Worm (Caenorhabditis elegans) whole organism, young adult: ENCODE results near the gene uncp-18.
A peak's percentile ranks its signal among the peaks of the same experiment; 100 is the strongest.

Experiments
- C06A6.2 ChIP-seq: fragments of 200-800 bp; sonication (Bioruptor generic); conservative IDR thresholded peaks from 2 replicates; pipeline ENCODE4 v1.3.6; 2022; ENCODE audit warnings: missing genetic modification characterization, missing compliant biosample characterization
- C17E4.6 ChIP-seq: fragments of 200-800 bp; sonication (Bioruptor generic); IDR thresholded peaks from 2 replicates; pipeline ENCODE4 v1.3.6; 2022; ENCODE audit warnings: missing genetic modification reagents, missing genetic modification characterization, missing compliant biosample characterization
- D2030.7 ChIP-seq: fragments of 200-800 bp; sonication (Bioruptor generic); IDR thresholded peaks from 2 replicates; pipeline ENCODE4 v1.3.6; 2022; ENCODE audit warnings: missing genetic modification reagents, missing genetic modification characterization, missing compliant biosample characterization
- F10E7.11 ChIP-seq: sonication (generic microtip); optimal IDR thresholded peaks from 2 replicates; lab custom pipeline; 2017; ENCODE audit warnings: mild to moderate bottlenecking, missing genetic modification characterization, moderate library complexity, missing compliant biosample characterization
- F22D6.2 ChIP-seq: sonication (generic microtip); optimal IDR thresholded peaks from 2 replicates; lab custom pipeline; 2016; ENCODE audit warnings: mild to moderate bottlenecking, missing genetic modification characterization, missing compliant biosample characterization
- F39B2.1 ChIP-seq: fragments of 200-800 bp; sonication (Bioruptor generic); IDR thresholded peaks from 2 replicates; pipeline ENCODE4 v1.3.6; 2022; ENCODE audit warnings: missing genetic modification reagents, missing genetic modification characterization, missing compliant biosample characterization
- F49E8.2 ChIP-seq: sonication (generic microtip); optimal IDR thresholded peaks from 3 replicates; lab custom pipeline; 2017; ENCODE audit warnings: missing genetic modification characterization, mild to moderate bottlenecking, missing compliant biosample characterization, antibody characterized with exemption, moderate library complexity; ENCODE audit not compliant: insufficient read depth
- F55B11.4 ChIP-seq: sonication (generic microtip); optimal IDR thresholded peaks from 2 replicates; lab custom pipeline; 2016; ENCODE audit warnings: missing compliant biosample characterization, missing genetic modification characterization, borderline replicate concordance; ENCODE audit not compliant: insufficient read depth
- T26A5.8 ChIP-seq: sonication (generic microtip); optimal IDR thresholded peaks from 2 replicates; lab custom pipeline; 2016; ENCODE audit warnings: missing genetic modification characterization, missing compliant biosample characterization
- akir-1 ChIP-seq: fragments of 200-800 bp; sonication (Bioruptor generic); optimal IDR thresholded peaks from 2 replicates; lab custom pipeline; 2018; ENCODE audit warnings: mild to moderate bottlenecking, missing genetic modification characterization, moderate library complexity, missing compliant biosample characterization
- ama-1 ChIP-seq, 3 experiments: fragments of 150-350 bp in 1 of 3; sonication (generic microtip) in 2 of 3; optimal IDR thresholded peaks; 2 replicates each; lab custom pipeline; 2014 to 2018; ENCODE audit warnings: missing biosample characterization in 2 of 3, missing genetic modification characterization in 2 of 3, missing genetic modification reagents in 2 of 3
- aptf-2 ChIP-seq: fragments of 200-800 bp; sonication (Bioruptor generic); conservative IDR thresholded peaks from 2 replicates; pipeline ENCODE4 v1.3.6; 2022; ENCODE audit warnings: missing genetic modification reagents, missing genetic modification characterization, missing compliant biosample characterization
- athp-1 ChIP-seq: sonication (generic microtip); optimal IDR thresholded peaks from 2 replicates; lab custom pipeline; 2017; ENCODE audit warnings: mild to moderate bottlenecking, missing genetic modification characterization, missing compliant biosample characterization
- attf-3 ChIP-seq: fragments of 200-800 bp; sonication (Bioruptor generic); conservative IDR thresholded peaks from 2 replicates; pipeline ENCODE4 v1.3.6; 2022; ENCODE audit warnings: missing genetic modification reagents, missing genetic modification characterization, missing compliant biosample characterization
- attf-6 ChIP-seq: fragments of 200-800 bp; sonication (Bioruptor generic); IDR thresholded peaks from 2 replicates; pipeline ENCODE4 v1.3.6; 2022; ENCODE audit warnings: missing genetic modification reagents, missing genetic modification characterization, missing compliant biosample characterization
- bed-1 ChIP-seq: fragments of 200-800 bp; sonication (Bioruptor generic); IDR thresholded peaks from 2 replicates; pipeline ENCODE4 v1.3.6; 2022; ENCODE audit warnings: missing genetic modification reagents, missing genetic modification characterization, missing compliant biosample characterization
- ccch-3 ChIP-seq: fragments of 200-800 bp; sonication (Bioruptor generic); optimal IDR thresholded peaks from 2 replicates; lab custom pipeline; 2018; ENCODE audit warnings: mild to moderate bottlenecking, missing genetic modification characterization, missing compliant biosample characterization
- cebp-1 ChIP-seq, 2 experiments: fragments of 200-800 bp in 1 of 2; sonication (Bioruptor generic) in 1 of 2; sonication (generic microtip) in 1 of 2; IDR thresholded peaks in 1 of 2; optimal IDR thresholded peaks in 1 of 2; 2 replicates each; pipeline versions ENCODE4 v1.3.6 to Lab custom; 2017 to 2022; ENCODE audit warnings: missing compliant biosample characterization in 2 of 2, missing genetic modification characterization in 2 of 2, mild to moderate bottlenecking in 1 of 2, missing genetic modification reagents in 1 of 2, moderate library complexity in 1 of 2
- cebp-2 ChIP-seq: fragments of 200-800 bp; sonication (Bioruptor generic); IDR thresholded peaks from 2 replicates; pipeline ENCODE4 v1.3.6; 2022; ENCODE audit warnings: missing genetic modification characterization, missing compliant biosample characterization
- ceh-100 ChIP-seq: fragments of 200-800 bp; sonication (Bioruptor generic); IDR thresholded peaks from 2 replicates; pipeline ENCODE4 v1.3.6; 2022; ENCODE audit warnings: missing genetic modification reagents, missing genetic modification characterization, missing compliant biosample characterization
- ceh-79 ChIP-seq: sonication (generic microtip); optimal IDR thresholded peaks from 2 replicates; lab custom pipeline; 2017; ENCODE audit warnings: mild to moderate bottlenecking, missing genetic modification characterization, missing compliant biosample characterization
- dpl-1 ChIP-seq: fragments of 150-350 bp; optimal IDR thresholded peaks from 2 replicates; lab custom pipeline; 2014; ENCODE audit warnings: missing biosample characterization, missing genetic modification reagents, missing genetic modification characterization
- efl-1 ChIP-seq: fragments of 150-350 bp; optimal IDR thresholded peaks from 2 replicates; lab custom pipeline; 2014; ENCODE audit warnings: missing biosample characterization, missing genetic modification reagents, missing genetic modification characterization
- egl-44 ChIP-seq: fragments of 200-800 bp; sonication (Bioruptor generic); IDR thresholded peaks from 2 replicates; pipeline ENCODE4 v1.3.6; 2022; ENCODE audit warnings: missing genetic modification reagents, missing genetic modification characterization, missing compliant biosample characterization
- ekl-4 ChIP-seq: fragments of 200-800 bp; sonication (Bioruptor generic); IDR thresholded peaks from 2 replicates; pipeline ENCODE4 v1.3.6; 2022; ENCODE audit warnings: missing genetic modification reagents, missing genetic modification characterization, missing compliant biosample characterization
- fkh-3 ChIP-seq: sonication (generic microtip); optimal IDR thresholded peaks from 2 replicates; lab custom pipeline; 2016; ENCODE audit warnings: mild to moderate bottlenecking, missing genetic modification characterization, missing compliant biosample characterization
- hmg-20 ChIP-seq: fragments of 200-800 bp; sonication (Bioruptor generic); IDR thresholded peaks from 2 replicates; pipeline ENCODE4 v1.3.6; 2022; ENCODE audit warnings: missing genetic modification reagents, missing genetic modification characterization, missing compliant biosample characterization
- hrde-1 ChIP-seq: sonication (generic microtip); optimal IDR thresholded peaks from 2 replicates; lab custom pipeline; 2016; ENCODE audit warnings: missing genetic modification characterization, mild to moderate bottlenecking, missing compliant biosample characterization, moderate library complexity, missing genotype, missing genetic modification reagents, borderline replicate concordance
- hsf-1 ChIP-seq: fragments of 200-800 bp; sonication (Bioruptor generic); IDR thresholded peaks from 2 replicates; pipeline ENCODE4 v1.3.6; 2022; ENCODE audit warnings: missing genetic modification reagents, missing genetic modification characterization, missing compliant biosample characterization
- lsl-1 ChIP-seq: fragments of 200-800 bp; sonication (Bioruptor generic); optimal IDR thresholded peaks from 2 replicates; lab custom pipeline; 2018; ENCODE audit warnings: mild to moderate bottlenecking, missing genetic modification characterization, moderate library complexity, missing compliant biosample characterization
- madf-10 ChIP-seq: sonication (generic microtip); optimal IDR thresholded peaks from 2 replicates; lab custom pipeline; 2016; ENCODE audit warnings: mild to moderate bottlenecking, missing genetic modification characterization, missing compliant biosample characterization
- madf-6 ChIP-seq: fragments of 200-800 bp; sonication (Bioruptor generic); IDR thresholded peaks from 2 replicates; pipeline ENCODE4 v1.3.6; 2022; ENCODE audit warnings: missing genetic modification reagents, missing genetic modification characterization, missing compliant biosample characterization
- madf-8 ChIP-seq: fragments of 200-800 bp; sonication (Bioruptor generic); conservative IDR thresholded peaks from 2 replicates; pipeline ENCODE4 v1.3.6; 2022; ENCODE audit warnings: missing genetic modification reagents, missing genetic modification characterization, missing compliant biosample characterization
- mcd-1 ChIP-seq: fragments of 200-800 bp; sonication (Bioruptor generic); IDR thresholded peaks from 2 replicates; pipeline ENCODE4 v1.3.6; 2022; ENCODE audit warnings: missing genetic modification reagents, missing genetic modification characterization, missing compliant biosample characterization
- mes-4 ChIP-seq: sonication (generic microtip); optimal IDR thresholded peaks from 2 replicates; lab custom pipeline; 2016; ENCODE audit warnings: missing genotype, missing genetic modification characterization, missing compliant biosample characterization
- nfya-1 ChIP-seq: sonication (generic microtip); optimal IDR thresholded peaks from 2 replicates; lab custom pipeline; 2017; ENCODE audit warnings: antibody characterized with exemption, missing compliant biosample characterization, missing genetic modification characterization, borderline replicate concordance; ENCODE audit not compliant: insufficient read depth
- nfya-2 ChIP-seq: fragments of 200-800 bp; sonication (Bioruptor generic); IDR thresholded peaks from 2 replicates; pipeline ENCODE4 v1.3.6; 2022; ENCODE audit warnings: missing genetic modification reagents, missing genetic modification characterization, missing compliant biosample characterization
- nhr-120 ChIP-seq: fragments of 200-800 bp; sonication (Bioruptor generic); IDR thresholded peaks from 2 replicates; pipeline ENCODE4 v1.3.6; 2022; ENCODE audit warnings: missing genetic modification characterization, missing compliant biosample characterization
- nhr-27 ChIP-seq: fragments of 200-800 bp; sonication (Bioruptor generic); optimal IDR thresholded peaks from 2 replicates; lab custom pipeline; 2018; ENCODE audit warnings: mild to moderate bottlenecking, missing genetic modification characterization, moderate library complexity, missing compliant biosample characterization
- repo-1 ChIP-seq: sonication (generic microtip); optimal IDR thresholded peaks from 2 replicates; lab custom pipeline; 2017; ENCODE audit warnings: mild to moderate bottlenecking, missing genetic modification characterization, missing compliant biosample characterization
- rpc-1 ChIP-seq, 2 experiments: fragments of 150-350 bp in 1 of 2; sonication (generic microtip) in 1 of 2; optimal IDR thresholded peaks; 2 replicates each; lab custom pipeline; 2014 to 2018; ENCODE audit warnings: missing biosample characterization in 1 of 2, missing genetic modification characterization in 1 of 2, missing genetic modification reagents in 1 of 2, missing genotype in 1 of 2
- snpc-1.3 ChIP-seq: sonication (generic microtip); optimal IDR thresholded peaks from 2 replicates; lab custom pipeline; 2017; ENCODE audit warnings: missing genetic modification characterization, mild to moderate bottlenecking, missing compliant biosample characterization, antibody characterized with exemption, moderate library complexity, missing genotype, missing genetic modification reagents; ENCODE audit not compliant: insufficient read depth
- unc-130 ChIP-seq: sonication (generic microtip); optimal IDR thresholded peaks from 2 replicates; lab custom pipeline; 2016; ENCODE audit warnings: missing genetic modification reagents, missing genetic modification characterization, missing compliant biosample characterization
- zfh-2 ChIP-seq: fragments of 200-800 bp; sonication (Bioruptor generic); conservative IDR thresholded peaks from 2 replicates; pipeline ENCODE4 v1.3.6; 2022; ENCODE audit warnings: missing genetic modification reagents, missing genetic modification characterization, missing compliant biosample characterization
- ztf-18 ChIP-seq: sonication (generic microtip); optimal IDR thresholded peaks from 2 replicates; lab custom pipeline; 2016; ENCODE audit warnings: missing genotype, mild to moderate bottlenecking, missing genetic modification characterization, missing compliant biosample characterization
- ztf-26 ChIP-seq: sonication (generic microtip); optimal IDR thresholded peaks from 2 replicates; lab custom pipeline; 2017; ENCODE audit warnings: missing genetic modification characterization, missing compliant biosample characterization

The uncp-18 gene

DNA sequence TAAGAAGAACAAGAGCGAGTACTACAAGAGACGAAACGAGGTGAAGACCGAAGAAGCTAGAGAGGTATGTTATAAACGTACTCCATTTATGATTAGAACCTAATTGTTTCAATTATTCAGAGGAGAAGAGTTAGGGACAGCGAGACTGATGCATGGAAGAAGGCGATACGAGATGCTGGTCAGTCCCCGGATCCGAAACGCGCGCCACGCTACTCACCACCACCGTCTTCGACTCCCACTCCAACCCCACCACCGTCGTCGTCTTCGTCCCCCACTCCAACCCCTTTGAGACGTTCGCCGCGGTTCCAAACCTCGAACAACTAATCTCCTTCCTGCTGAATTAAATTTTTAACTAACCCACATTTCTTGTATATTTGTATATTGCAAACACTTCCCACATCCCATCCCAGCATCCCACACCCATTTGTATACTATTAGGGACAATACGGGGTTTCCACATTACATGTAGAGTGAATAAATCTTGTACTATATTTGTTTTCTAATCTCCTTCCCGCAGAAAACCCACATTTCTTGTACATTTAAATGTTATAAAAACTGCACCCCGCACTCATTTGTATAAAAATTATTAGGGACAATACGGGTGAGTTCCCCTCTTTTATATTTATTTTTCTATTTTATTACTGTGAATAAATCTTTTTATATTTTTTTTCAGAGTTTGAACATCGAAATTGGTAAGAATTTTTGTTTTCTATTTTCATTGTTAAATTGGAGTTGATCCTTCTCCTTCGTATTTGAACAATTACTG is 2.9 kb upstream of the uncp-18 start (continued):
- no peak for TF ChIP-seq athp-1 (tag; lab: Kevin White, UChicago)
- no peak for TF ChIP-seq dpl-1
- no peak for TF ChIP-seq repo-1 (tag; lab: Kevin White, UChicago)
- TF ChIP-seq F22D6.2 (tag; lab: Kevin White, UChicago) = no peak
- no peak for TF ChIP-seq egl-44 (GFP tag; lab: Robert Waterston, UW)
- TF ChIP-seq nhr-27 (tag; lab: Kevin White, UChicago) = no peak
- TF ChIP-seq madf-6 (GFP tag; lab: Robert Waterston, UW) = peak; percentile 25; the same call in 1 of the 2 replicates
- TF ChIP-seq attf-6 = no peak
- no peak for TF ChIP-seq hmg-20 (GFP tag; lab: Robert Waterston, UW)
- no peak for TF ChIP-seq nfya-1 (tag; lab: Kevin White, UChicago)
- no peak for TF ChIP-seq F49E8.2 (tag; lab: Kevin White, UChicago)
- peak; percentile 76 for TF ChIP-seq zfh-2 (GFP tag; lab: Robert Waterston, UW)
- no peak for TF ChIP-seq fkh-3 (tag; lab: Kevin White, UChicago)
- no peak for TF ChIP-seq F55B11.4
- TF ChIP-seq rpc-1 (optimal IDR thresholded peaks at IDR 0.05; lab: Kevin White, UChicago) = no peak
- no peak for TF ChIP-seq rpc-1 (tag; optimal IDR thresholded peaks at IDR 0.05; lab: Kevin White, UChicago)
- 0 out of 2 replicates have a peak, but pooled peaks have one; percentile 44 for TF ChIP-seq hsf-1 (GFP tag; lab: Robert Waterston, UW)
- TF ChIP-seq ekl-4 (GFP tag; lab: Robert Waterston, UW) = peak; percentile 32; the same call in 1 of the 2 replicates
- peak; percentile 42 for TF ChIP-seq snpc-1.3 (tag; lab: Kevin White, UChicago)
- TF ChIP-seq ceh-100 (GFP tag; lab: Robert Waterston, UW) = 0 out of 2 replicates have a peak, but pooled peaks have one; percentile 14
- no peak for TF ChIP-seq bed-1 (GFP tag; lab: Robert Waterston, UW)
- TF ChIP-seq D2030.7 (GFP tag; lab: Robert Waterston, UW) = no peak
- TF ChIP-seq F39B2.1 (GFP tag; lab: Robert Waterston, UW) = no peak
- 0 out of 2 replicates have a peak, but pooled peaks have one; percentile 45 for TF ChIP-seq nhr-120 (GFP tag; lab: Robert Waterston, UW)
- no peak for TF ChIP-seq unc-130 (GFP tag; lab: Kevin White, UChicago)
- TF ChIP-seq ceh-79 = no peak
- no peak for TF ChIP-seq ccch-3 (GFP tag; lab: Kevin White, UChicago)
- no peak for TF ChIP-seq ama-1 (optimal IDR thresholded peaks at IDR 0.05; lab: Kevin White, UChicago)
- peak in 1 of 2 experiments; percentile 80 for TF ChIP-seq ama-1 (GFP tag; optimal IDR thresholded peaks at IDR 0.05; lab: Kevin White, UChicago)
- no peak for TF ChIP-seq C17E4.6 (GFP tag; lab: Robert Waterston, UW)
- TF ChIP-seq hrde-1 (tag; lab: Kevin White, UChicago) = peak; percentile 5
- TF ChIP-seq akir-1 (GFP tag; lab: Kevin White, UChicago) = no peak
- no peak for TF ChIP-seq mes-4
- no peak for TF ChIP-seq ztf-18 (tag; lab: Kevin White, UChicago)
- no peak for TF ChIP-seq attf-3 (GFP tag; lab: Robert Waterston, UW)
- TF ChIP-seq F10E7.11 = no peak
- no peak for TF ChIP-seq efl-1 (GFP tag; lab: Kevin White, UChicago)
- no peak for TF ChIP-seq mcd-1 (GFP tag; lab: Robert Waterston, UW)
- TF ChIP-seq madf-10 = no peak
- TF ChIP-seq lsl-1 (GFP tag; lab: Kevin White, UChicago) = no peak
- TF ChIP-seq nfya-2 (GFP tag; lab: Robert Waterston, UW) = no peak
- TF ChIP-seq ztf-26 (tag; lab: Kevin White, UChicago) = no peak
- TF ChIP-seq cebp-1 (GFP tag; IDR thresholded peaks at IDR 0.05; lab: Robert Waterston, UW) = no peak
- no peak for TF ChIP-seq cebp-1 (tag; optimal IDR thresholded peaks at IDR 0.05; lab: Kevin White, UChicago)
- TF ChIP-seq C06A6.2 (GFP tag; lab: Robert Waterston, UW) = no peak
- no peak for TF ChIP-seq cebp-2 (GFP tag; lab: Robert Waterston, UW)
- TF ChIP-seq madf-8 (GFP tag; lab: Robert Waterston, UW) = 0 out of 2 replicates have a peak, but pooled peaks have one; percentile 15
- no peak for TF ChIP-seq T26A5.8 (tag; lab: Kevin White, UChicago)
- no peak for TF ChIP-seq aptf-2 (GFP tag; lab: Robert Waterston, UW)
